Fruit fly (Drosophila melanogaster) Kc167 (cell line): ENCODE data around the gene CG6055.

ENCODE experiments used
- Sin3A ChIP-seq: fragments of >200 bp; optimal IDR thresholded peaks from 2 replicates; lab custom pipeline; 2018; ENCODE audit warnings: missing external identifiers
- h ChIP-seq: fragments of >200 bp; optimal IDR thresholded peaks from 3 replicates; lab custom pipeline; 2018; ENCODE audit warnings: missing external identifiers
- insv ChIP-seq: fragments of >200 bp; optimal IDR thresholded peaks from 3 replicates; lab custom pipeline; 2018; ENCODE audit warnings: missing external identifiers
- psq ChIP-seq: fragments of >200 bp; optimal IDR thresholded peaks from 2 replicates; lab custom pipeline; 2017; ENCODE audit warnings: missing external identifiers

DNA sequence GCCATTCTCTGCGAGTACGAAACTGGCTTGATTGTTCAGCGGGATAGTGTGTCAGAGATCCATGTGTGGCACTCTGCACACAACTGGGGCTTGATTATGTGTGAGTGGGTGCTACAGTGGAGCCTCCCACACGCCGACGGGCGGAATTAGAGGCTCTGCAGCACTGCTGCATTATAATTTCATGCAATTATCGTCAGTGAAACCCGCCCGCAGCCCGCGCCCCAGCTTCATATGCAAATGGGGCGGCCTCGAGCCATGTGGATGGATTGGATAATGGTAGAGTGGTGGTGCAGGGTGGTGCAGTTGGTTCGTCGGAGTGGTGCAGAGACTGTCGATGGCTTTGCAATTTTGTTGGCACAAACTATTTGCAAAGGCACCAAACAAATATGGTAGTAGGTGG lies 35.4 kb downstream of the CG6055 start:
- TF ChIP-seq psq (lab: Kevin White, UChicago): no peak
- no peak for TF ChIP-seq h (lab: Kevin White, UChicago)
- TF ChIP-seq Sin3A (lab: Kevin White, UChicago): no peak
- TF ChIP-seq insv (lab: Kevin White, UChicago): no peak
